Fruit fly (Drosophila melanogaster) whole organism, wandering third instar larva: ENCODE data around the gene Syp.
A peak's percentile ranks its signal among the peaks of the same experiment; 100 is the strongest.

Experiments
- CG32264 ChIP-seq: fragments of 200-800 bp; sonication (Bioruptor generic); optimal IDR thresholded peaks from 2 replicates; lab custom pipeline; 2016; ENCODE audit warnings: missing biosample characterization, missing genetic modification characterization
- CrebA ChIP-seq: fragments of 200-800 bp; sonication (Bioruptor generic); optimal IDR thresholded peaks from 2 replicates; lab custom pipeline; 2016; ENCODE audit warnings: missing biosample characterization, mild to moderate bottlenecking, missing genetic modification characterization, borderline replicate concordance
- Dfd ChIP-seq: fragments of >200 bp; optimal IDR thresholded peaks from 2 replicates; lab custom pipeline; 2017; ENCODE audit warnings: missing biosample characterization, missing genetic modification characterization
- Dif ChIP-seq: fragments of 200-275, 200-300 bp; sonication (Bioruptor generic); optimal IDR thresholded peaks from 2 replicates; lab custom pipeline; 2018; ENCODE audit warnings: missing biosample characterization, missing genetic modification characterization; ENCODE audit not compliant: partially characterized antibody
- HLH106 ChIP-seq: fragments of 200-800 bp; optimal IDR thresholded peaks from 3 replicates; lab custom pipeline; 2019; ENCODE audit warnings: missing biosample characterization, mild to moderate bottlenecking, missing genetic modification characterization, moderate library complexity
- Hnf4 ChIP-seq: fragments of 200-800 bp; sonication (Bioruptor generic); optimal IDR thresholded peaks from 2 replicates; lab custom pipeline; 2016; ENCODE audit warnings: missing biosample characterization, mild to moderate bottlenecking, missing genetic modification characterization
- Hr78 ChIP-seq: fragments of >200 bp; optimal IDR thresholded peaks from 2 replicates; lab custom pipeline; 2017; ENCODE audit warnings: missing biosample characterization, missing genetic modification characterization
- Hr83 ChIP-seq: fragments of 200-300 bp; sonication (Bioruptor generic); optimal IDR thresholded peaks from 2 replicates; lab custom pipeline; 2016; ENCODE audit warnings: missing biosample characterization, mild to moderate bottlenecking, missing genetic modification characterization, moderate library complexity; ENCODE audit not compliant: poor library complexity, severe bottlenecking
- Jra ChIP-seq: sonication (Bioruptor generic); optimal IDR thresholded peaks from 2 replicates; lab custom pipeline; 2016; ENCODE audit warnings: missing biosample characterization, missing genetic modification characterization
- Mio ChIP-seq: sonication (Bioruptor generic); optimal IDR thresholded peaks from 2 replicates; lab custom pipeline; 2016; ENCODE audit warnings: missing biosample characterization, missing genetic modification characterization
- Myc ChIP-seq: fragments of >200 bp; optimal IDR thresholded peaks from 2 replicates; lab custom pipeline; 2017
- N ChIP-seq: fragments of >200 bp; optimal IDR thresholded peaks from 2 replicates; lab custom pipeline; 2018; ENCODE audit warnings: missing biosample characterization, missing external identifiers, missing genetic modification characterization
- Rel ChIP-seq, 2 experiments: fragments of 200-800 bp; sonication (Bioruptor generic) in 1 of 2; optimal IDR thresholded peaks; 2 replicates in 1 of 2; 3 replicates in 1 of 2; lab custom pipeline; 2016 to 2019; ENCODE audit warnings: mild to moderate bottlenecking in 2 of 2, missing biosample characterization in 2 of 2, missing genetic modification characterization in 2 of 2, moderate library complexity in 1 of 2
- Sp1 ChIP-seq: fragments of 200-800 bp; sonication (Bioruptor generic); optimal IDR thresholded peaks from 3 replicates; lab custom pipeline; 2019; ENCODE audit warnings: missing biosample characterization, mild to moderate bottlenecking, missing genetic modification characterization, moderate library complexity
- br ChIP-seq: fragments of 200-800 bp; sonication (Bioruptor generic); optimal IDR thresholded peaks from 2 replicates; lab custom pipeline; 2016; ENCODE audit warnings: missing biosample characterization, missing genetic modification characterization
- dl ChIP-seq, 2 experiments: fragments of 175-275, 200-275 bp in 1 of 2; fragments of 200-275 bp in 1 of 2; sonication (Bioruptor generic); optimal IDR thresholded peaks; lab custom pipeline; 2018; ENCODE audit warnings: mild to moderate bottlenecking in 2 of 2, missing biosample characterization in 2 of 2, missing genetic modification characterization in 2 of 2, moderate library complexity in 2 of 2; ENCODE audit not compliant: partially characterized antibody in 2 of 2, insufficient read depth in 1 of 2
- dmrt93B ChIP-seq: fragments of 200-800 bp; sonication (Bioruptor generic); optimal IDR thresholded peaks from 2 replicates; lab custom pipeline; 2018; ENCODE audit warnings: missing biosample characterization, mild to moderate bottlenecking, missing genetic modification characterization
- ey ChIP-seq: fragments of 200-800 bp; sonication (Bioruptor generic); optimal IDR thresholded peaks from 2 replicates; lab custom pipeline; 2016; ENCODE audit warnings: missing biosample characterization, missing genetic modification characterization
- foxo ChIP-seq, 2 experiments: fragments of 200-800 bp; sonication (Bioruptor generic); optimal IDR thresholded peaks; 2 replicates in 1 of 2; 3 replicates in 1 of 2; lab custom pipeline; 2016 to 2017; ENCODE audit warnings: missing biosample characterization in 2 of 2, missing genetic modification characterization in 2 of 2
- h ChIP-seq: fragments of 200-800 bp; sonication (Bioruptor generic); optimal IDR thresholded peaks from 3 replicates; lab custom pipeline; 2016; ENCODE audit warnings: missing biosample characterization, mild to moderate bottlenecking, missing genetic modification characterization
- pan ChIP-seq: fragments of >200 bp; optimal IDR thresholded peaks from 2 replicates; lab custom pipeline; 2017
- psq ChIP-seq: fragments of 200-800 bp; sonication (Bioruptor generic); optimal IDR thresholded peaks from 3 replicates; lab custom pipeline; 2017; ENCODE audit warnings: missing biosample characterization, mild to moderate bottlenecking, missing genetic modification characterization, moderate library complexity
- rgr ChIP-seq: fragments of 200-800 bp; sonication (Bioruptor generic); optimal IDR thresholded peaks from 3 replicates; lab custom pipeline; 2016; ENCODE audit warnings: missing biosample characterization, mild to moderate bottlenecking, missing genetic modification characterization
- sage ChIP-seq: fragments of 200-800 bp; sonication (Bioruptor generic); optimal IDR thresholded peaks from 2 replicates; lab custom pipeline; 2016; ENCODE audit warnings: missing biosample characterization, mild to moderate bottlenecking, missing genetic modification characterization
- sv ChIP-seq: fragments of 200-800 bp; sonication (Bioruptor generic); optimal IDR thresholded peaks from 3 replicates; lab custom pipeline; 2016; ENCODE audit warnings: missing biosample characterization, missing genetic modification characterization
- tai ChIP-seq: sonication (Bioruptor generic); optimal IDR thresholded peaks from 2 replicates; lab custom pipeline; 2016; ENCODE audit warnings: missing biosample characterization, missing genetic modification characterization
- usp ChIP-seq: fragments of >200 bp; optimal IDR thresholded peaks from 2 replicates; lab custom pipeline; 2017; ENCODE audit warnings: missing biosample characterization, missing genetic modification characterization
- woc ChIP-seq: sonication (Bioruptor generic); optimal IDR thresholded peaks from 2 replicates; lab custom pipeline; 2016; ENCODE audit warnings: missing biosample characterization, mild to moderate bottlenecking, missing genetic modification characterization

Gene Syp

DNA sequence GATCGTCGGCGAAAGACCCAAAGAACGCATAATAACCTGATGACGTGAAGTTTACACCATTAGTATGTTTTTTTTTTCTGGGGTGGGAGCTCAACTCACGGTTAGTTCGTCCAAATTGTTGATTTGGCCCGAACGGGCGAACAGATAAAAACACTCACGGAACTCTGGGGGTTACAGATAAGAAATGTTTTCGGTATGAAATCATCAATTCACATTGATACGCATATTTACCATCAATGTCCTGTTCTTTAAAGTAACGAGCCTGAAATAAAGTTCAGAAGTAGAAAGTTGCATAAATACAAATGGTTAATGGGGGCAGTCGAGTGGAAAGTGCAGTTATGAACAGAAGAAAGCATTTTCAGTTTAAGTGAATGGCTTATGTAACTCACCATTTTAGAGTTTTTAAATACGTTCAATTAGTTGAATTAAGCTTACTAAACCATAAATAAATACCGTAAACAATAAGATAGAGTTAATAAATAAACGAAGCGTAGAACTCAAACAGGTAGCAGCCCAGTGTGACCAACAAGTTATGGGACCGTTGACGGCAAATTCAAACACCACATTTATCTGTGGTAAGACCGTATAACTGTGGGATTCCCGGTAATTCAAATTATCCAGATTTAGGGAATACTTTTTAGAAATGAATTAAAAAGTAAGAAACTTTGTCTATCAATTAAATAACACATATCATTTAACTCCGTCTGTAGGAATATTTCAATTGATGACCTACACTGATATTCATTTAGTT lies 67.3 kb downstream of the Syp start, which contains the start of gene CG17272:
Gene CG17272 (minus strand): TSS at position 536 of the 751 bp plus-strand sequence.
- no peak for TF ChIP-seq ey (GFP tag; lab: Kevin White, UChicago)
- TF ChIP-seq CG32264 = no peak
- no peak for TF ChIP-seq rgr (GFP tag; lab: Kevin White, UChicago)
- TF ChIP-seq usp (GFP tag; lab: Kevin White, UChicago) = no peak
- TF ChIP-seq dmrt93B (GFP tag; lab: Kevin White, UChicago) = no peak
- no peak for TF ChIP-seq Rel (GFP tag; optimal IDR thresholded peaks at IDR 0.05; lab: Kevin White, UChicago)
- peak; percentile 100 for TF ChIP-seq Rel (tag; optimal IDR thresholded peaks at IDR 0.05; lab: Kevin White, UChicago)
- no peak for TF ChIP-seq Hr78
- TF ChIP-seq, all 38 proteins: peak for 1

DNA sequence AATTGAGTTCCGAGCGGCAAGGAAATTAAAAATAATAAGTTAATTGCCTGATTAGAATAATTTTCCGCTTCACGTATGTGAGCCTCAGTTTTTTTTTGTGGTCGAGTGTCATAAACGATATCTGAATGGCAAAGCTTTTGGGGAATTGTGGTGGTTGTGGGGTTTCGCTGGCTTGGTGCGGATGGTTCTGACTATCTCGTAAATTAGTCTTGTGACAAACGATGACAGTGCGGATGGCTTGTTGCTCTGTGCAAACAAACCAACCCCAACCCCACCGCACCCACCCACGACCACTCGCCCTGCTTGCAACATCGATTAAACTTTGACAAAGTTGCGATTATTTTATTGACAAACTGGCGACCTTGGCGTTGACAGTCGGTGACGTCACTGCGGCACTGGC lies 70.4 kb downstream of the Syp start:
- no peak for TF ChIP-seq Rel (GFP tag; optimal IDR thresholded peaks at IDR 0.05; lab: Kevin White, UChicago)
- peak; percentile 53 for TF ChIP-seq Rel (tag; optimal IDR thresholded peaks at IDR 0.05; lab: Kevin White, UChicago)
- TF ChIP-seq br (GFP tag; lab: Kevin White, UChicago) = no peak

DNA sequence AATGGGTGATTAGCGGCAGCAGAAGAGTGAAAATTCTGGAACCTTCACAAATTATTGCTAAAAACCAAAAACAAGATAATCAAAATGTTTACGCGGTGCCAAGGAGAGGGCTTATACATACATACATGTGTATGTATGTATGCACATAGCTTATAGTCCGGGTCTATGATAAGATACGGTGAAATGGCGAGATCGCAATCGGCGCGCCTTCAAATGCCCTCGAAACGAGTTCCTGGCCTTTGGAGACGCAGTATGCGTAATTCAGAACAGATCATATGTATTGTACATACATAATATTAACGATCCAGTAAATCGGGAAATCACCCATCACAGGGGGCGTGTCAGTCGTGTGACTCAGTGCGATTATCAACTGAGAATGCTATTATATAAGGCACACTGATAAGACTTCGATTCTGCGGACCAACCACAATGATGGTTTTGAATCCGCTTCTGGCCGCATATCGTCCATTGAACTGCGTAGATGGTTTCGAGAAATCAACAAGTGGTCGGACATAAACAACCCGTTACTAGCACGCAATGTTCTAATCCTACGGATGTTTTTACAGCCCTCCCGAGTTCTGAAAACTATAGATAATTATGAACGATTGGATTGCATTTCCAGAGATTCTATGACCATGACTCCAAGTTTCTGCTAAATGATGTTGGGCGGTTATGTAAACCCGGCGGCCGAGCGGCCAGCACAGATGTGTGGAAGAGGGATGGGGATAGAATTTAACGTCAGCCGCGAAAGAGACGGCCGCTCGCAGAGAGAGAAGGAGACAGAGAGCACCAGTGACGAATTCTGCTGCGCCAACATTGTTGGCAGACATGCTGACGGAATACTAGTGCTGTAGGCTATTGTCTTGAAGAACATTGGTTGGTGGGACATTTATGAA lies 72.2 kb downstream of the Syp start:
- TF ChIP-seq dl (GFP tag; optimal IDR thresholded peaks at IDR 0.05; lab: Kevin White, UChicago; ENCODE audit: insufficient read depth in 1 of 2, partially characterized antibody in 2 of 2) (peak in 1 of 2 experiments; percentile 32), N (GFP tag; lab: Kevin White, UChicago) (no peak), Dfd (GFP tag; lab: Kevin White, UChicago) (no peak), ey (GFP tag; lab: Kevin White, UChicago) (no peak), foxo (GFP tag; optimal IDR thresholded peaks at IDR 0.05; lab: Kevin White, UChicago) (no peak), br (GFP tag; lab: Kevin White, UChicago) (peak; percentile 51), Dif (GFP tag; lab: Kevin White, UChicago) (peak; percentile 58), Rel (GFP tag; optimal IDR thresholded peaks at IDR 0.05; lab: Kevin White, UChicago) (no peak), Rel (tag; optimal IDR thresholded peaks at IDR 0.05; lab: Kevin White, UChicago) (peak; percentile 100), h (peak; percentile 23), Jra (no peak), Hr83 (GFP tag; lab: Kevin White, UChicago) (peak; percentile 11), sv (GFP tag; lab: Kevin White, UChicago) (no peak)
- TF ChIP-seq, all 38 proteins: peak for 6

DNA sequence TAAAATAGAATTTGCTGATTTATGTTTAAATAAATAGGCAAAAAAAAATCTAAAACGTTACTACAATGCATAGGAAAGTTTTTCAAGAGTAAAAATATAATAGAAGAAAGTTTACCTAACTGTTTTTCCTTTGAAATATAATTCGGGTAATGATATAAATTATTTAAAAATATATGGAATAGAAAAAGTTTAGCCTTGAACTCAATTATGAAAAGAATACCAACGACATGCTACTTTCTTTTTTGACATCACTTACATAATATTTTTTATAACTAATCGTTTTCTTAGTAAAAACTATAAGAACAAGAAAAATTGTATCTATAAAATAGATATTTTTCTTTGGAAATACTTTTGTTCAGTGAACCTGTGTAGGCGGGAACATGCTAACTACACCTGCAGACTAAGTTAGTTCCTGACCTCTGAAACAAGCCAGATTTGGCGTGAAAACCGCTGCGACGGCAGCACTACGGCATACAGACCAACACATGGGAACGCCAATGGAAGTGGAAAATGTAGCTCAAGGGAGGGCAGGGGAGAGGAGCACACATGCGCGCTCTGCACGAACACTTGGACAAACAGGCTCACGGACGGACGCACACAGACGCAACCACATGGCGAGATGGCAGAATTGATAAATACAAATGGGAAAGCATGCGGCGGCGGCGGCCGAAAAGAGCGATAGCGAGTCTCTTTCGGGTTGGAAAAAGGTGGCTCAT lies 73.0 kb downstream of the Syp start:
- peak; percentile 80 for TF ChIP-seq N (GFP tag; lab: Kevin White, UChicago)
- peak; percentile 20 to 57 for TF ChIP-seq dl (GFP tag; optimal IDR thresholded peaks at IDR 0.05; lab: Kevin White, UChicago; ENCODE audit: insufficient read depth in 1 of 2, partially characterized antibody in 2 of 2)
- TF ChIP-seq HLH106 (tag; lab: Kevin White, UChicago) = peak; percentile 14
- peak; percentile 48 for TF ChIP-seq Rel (GFP tag; optimal IDR thresholded peaks at IDR 0.05; lab: Kevin White, UChicago)
- TF ChIP-seq Rel (tag; optimal IDR thresholded peaks at IDR 0.05; lab: Kevin White, UChicago) = peak; percentile 90
- TF ChIP-seq CG32264 = no peak
- no peak for TF ChIP-seq pan (lab: Kevin White, UChicago)
- TF ChIP-seq br (GFP tag; lab: Kevin White, UChicago) = peak; percentile 70
- TF ChIP-seq tai (GFP tag; lab: Kevin White, UChicago) = no peak
- TF ChIP-seq sage (GFP tag; lab: Kevin White, UChicago) = no peak
- peak; percentile 87 for TF ChIP-seq Hr83 (GFP tag; lab: Kevin White, UChicago)
- TF ChIP-seq woc (GFP tag; lab: Kevin White, UChicago) = peak; percentile 79
- peak; percentile 45 for TF ChIP-seq Dif (GFP tag; lab: Kevin White, UChicago)
- TF ChIP-seq h = peak; percentile 39
- TF ChIP-seq Hnf4 (GFP tag; lab: Kevin White, UChicago) = no peak
- peak; percentile 22 for TF ChIP-seq psq (GFP tag; lab: Kevin White, UChicago)
- TF ChIP-seq sv (GFP tag; lab: Kevin White, UChicago) = no peak
- peak; percentile 97 for TF ChIP-seq Myc (lab: Kevin White, UChicago)
- peak; percentile 22 for TF ChIP-seq rgr (GFP tag; lab: Kevin White, UChicago)
- TF ChIP-seq Sp1 (GFP tag; lab: Kevin White, UChicago) = no peak
- peak in 1 of 2 experiments; percentile 1 for TF ChIP-seq foxo (GFP tag; optimal IDR thresholded peaks at IDR 0.05; lab: Kevin White, UChicago)
- TF ChIP-seq Mio = no peak
- TF ChIP-seq CrebA (GFP tag; lab: Kevin White, UChicago) = no peak
- no peak for TF ChIP-seq usp (GFP tag; lab: Kevin White, UChicago)
- peak; percentile 19 for TF ChIP-seq Jra
